Fruit fly (Drosophila melanogaster): Measurements from ENCODE around the gene CG33764.

CG33764 gene

dm6 chr3L:4230357-4230901, 36.9 kb downstream of the CG33764 start (continued):
- TF ChIP-seq bcd (GFP tag; optimal IDR thresholded peaks at IDR 0.05) (peak; percentile 92), CG15479 (GFP tag; optimal IDR thresholded peaks at IDR 0.05) (peak; percentile 97), gem (tag; optimal IDR thresholded peaks at IDR 0.05) (peak; percentile 96), CG12942 (GFP tag; optimal IDR thresholded peaks at IDR 0.05) (peak; percentile 91), pnt (GFP tag; optimal IDR thresholded peaks at IDR 0.05) (peak; percentile 96), Antp (GFP tag; optimal IDR thresholded peaks at IDR 0.05) (peak; percentile 89), CG18599 (GFP tag; optimal IDR thresholded peaks at IDR 0.05) (peak; percentile 80), usp (GFP tag; optimal IDR thresholded peaks at IDR 0.05) (no peak), mld (GFP tag; IDR thresholded peaks at IDR 0.05; ENCODE audit: partially characterized antibody) (no peak), Ravus (GFP tag; IDR thresholded peaks at IDR 0.05) (peak; percentile 46), tio (GFP tag; optimal IDR thresholded peaks at IDR 0.05) (peak; percentile 93), tll (GFP tag; optimal IDR thresholded peaks at IDR 0.05) (peak; percentile 85 to 93), hkb (optimal IDR thresholded peaks at IDR 0.05) (no peak), hkb (GFP tag; IDR thresholded peaks at IDR 0.05) (peak; percentile 91), Med (GFP tag) (peak; percentile 97), Atf-2 (GFP tag; optimal IDR thresholded peaks at IDR 0.05) (peak; percentile 93), CG17829 (tag; optimal IDR thresholded peaks at IDR 0.05) (peak; percentile 97), pho (GFP tag; optimal IDR thresholded peaks at IDR 0.05) (peak; percentile 57), NC2β (GFP tag; optimal IDR thresholded peaks at IDR 0.05) (peak; percentile 94), nerfin-1 (tag; optimal IDR thresholded peaks at IDR 0.05) (peak; percentile 93), CG13287 (GFP tag; IDR thresholded peaks at IDR 0.05; ENCODE audit: partially characterized antibody) (no peak), CG8478 (optimal IDR thresholded peaks at IDR 0.05) (peak; percentile 17), HmgZ (tag; optimal IDR thresholded peaks at IDR 0.05) (peak; percentile 84), nerfin-2 (GFP tag; IDR thresholded peaks at IDR 0.05; ENCODE audit: partially characterized antibody) (no peak), Ptx1 (GFP tag; IDR thresholded peaks at IDR 0.05) (peak; percentile 93), CG15696 (tag; optimal IDR thresholded peaks at IDR 0.05) (peak; percentile 99), her (GFP tag; optimal IDR thresholded peaks at IDR 0.05) (peak; percentile 79), C15 (GFP tag; IDR thresholded peaks at IDR 0.05) (no peak), Hand (GFP tag; optimal IDR thresholded peaks at IDR 0.05) (peak; percentile 57), Poxn (GFP tag; IDR thresholded peaks at IDR 0.05) (no peak), ato (GFP tag; IDR thresholded peaks at IDR 0.05; ENCODE audit: partially characterized antibody) (no peak), Dek (tag; optimal IDR thresholded peaks at IDR 0.05) (peak; percentile 79), row (GFP tag; IDR thresholded peaks at IDR 0.05) (peak; percentile 96), grau (tag; optimal IDR thresholded peaks at IDR 0.05) (peak; percentile 91), CG11560 (tag; IDR thresholded peaks at IDR 0.05) (peak; percentile 68; the same call in 2 of the 3 replicates), chn (GFP tag; optimal IDR thresholded peaks at IDR 0.05) (peak; percentile 95), trh (GFP tag; optimal IDR thresholded peaks at IDR 0.05) (peak; percentile 83), CG14667 (GFP tag; IDR thresholded peaks at IDR 0.05) (peak; percentile 86), CG17912 (GFP tag; optimal IDR thresholded peaks at IDR 0.05) (peak; percentile 35), abd-A (tag; optimal IDR thresholded peaks at IDR 0.05) (peak; percentile 73), CG17612 (GFP tag; IDR thresholded peaks at IDR 0.05) (peak; percentile 40; the same call in 1 of the 2 replicates), CG15073 (GFP tag; optimal IDR thresholded peaks at IDR 0.05) (peak; percentile 66), cg (GFP tag; optimal IDR thresholded peaks at IDR 0.05) (peak; percentile 69), CG8944 (GFP tag; optimal IDR thresholded peaks at IDR 0.05) (peak; percentile 94), amos (GFP tag; IDR thresholded peaks at IDR 0.05; ENCODE audit: partially characterized antibody) (no peak), z (GFP tag; IDR thresholded peaks at IDR 0.05) (0 out of 3 replicates have a peak, but pooled peaks have one; percentile 27), cato (GFP tag; optimal IDR thresholded peaks at IDR 0.05; ENCODE audit: borderline replicate concordance) (peak; percentile 91), CG7928 (GFP tag; optimal IDR thresholded peaks at IDR 0.05) (no peak), CG16779 (GFP tag; IDR thresholded peaks at IDR 0.05) (no peak), CG4360 (GFP tag; IDR thresholded peaks at IDR 0.05) (peak; percentile 67)
